Worm (Caenorhabditis elegans): Measurements from ENCODE around the gene C25D7.5.

ce11 chrV:15051720-15052119, 730 bp upstream of the C25D7.5 start:
- TF ChIP-seq ref-1 (GFP tag; conservative IDR thresholded peaks at IDR 0.05) (no peak), flt-1 (GFP tag; IDR thresholded peaks at IDR 0.05) (no peak)
